Worm (Caenorhabditis elegans) whole organism, late embryonic: ENCODE results near the gene C32C4.3.

Experiments used
- ceh-24 ChIP-seq: sonication (generic microtip); optimal IDR thresholded peaks from 2 replicates; lab custom pipeline; 2016; ENCODE audit warnings: mild to moderate bottlenecking, missing genetic modification characterization, missing compliant biosample characterization
- ceh-48 ChIP-seq: sonication (generic microtip); optimal IDR thresholded peaks from 2 replicates; lab custom pipeline; 2016; ENCODE audit warnings: missing genetic modification characterization, inconsistent platforms, missing compliant biosample characterization
- che-1 ChIP-seq: sonication (generic microtip); optimal IDR thresholded peaks from 2 replicates; lab custom pipeline; 2016; ENCODE audit warnings: mild to moderate bottlenecking, missing genetic modification characterization, missing compliant biosample characterization
- fax-1 ChIP-seq: sonication (generic microtip); optimal IDR thresholded peaks from 2 replicates; lab custom pipeline; 2016; ENCODE audit warnings: missing genotype, missing genetic modification characterization, missing compliant biosample characterization
- gmeb-2 ChIP-seq: sonication (generic microtip); optimal IDR thresholded peaks from 2 replicates; lab custom pipeline; 2016; ENCODE audit warnings: missing genetic modification characterization, inconsistent platforms, missing compliant biosample characterization
- odd-2 ChIP-seq: sonication (generic microtip); optimal IDR thresholded peaks from 2 replicates; lab custom pipeline; 2017; ENCODE audit warnings: antibody characterized with exemption, mild to moderate bottlenecking, missing genetic modification characterization, missing compliant biosample characterization
- pag-3 ChIP-seq: sonication (generic microtip); optimal IDR thresholded peaks from 2 replicates; lab custom pipeline; 2016; ENCODE audit warnings: missing compliant biosample characterization, missing genetic modification characterization, borderline replicate concordance
- pha-4 ChIP-seq: fragments of 150-350 bp; optimal IDR thresholded peaks from 2 replicates; lab custom pipeline; 2018; ENCODE audit warnings: missing biosample characterization, missing genetic modification reagents, missing genetic modification characterization
- pqm-1 ChIP-seq: sonication (generic microtip); optimal IDR thresholded peaks from 2 replicates; lab custom pipeline; 2016; ENCODE audit warnings: missing genetic modification characterization, missing compliant biosample characterization
- sdc-2 ChIP-seq: sonication (generic microtip); optimal IDR thresholded peaks from 2 replicates; lab custom pipeline; 2016; ENCODE audit warnings: missing genotype, missing genetic modification characterization, missing compliant biosample characterization
- sox-4 ChIP-seq: sonication (generic microtip); optimal IDR thresholded peaks from 2 replicates; lab custom pipeline; 2017; ENCODE audit warnings: mild to moderate bottlenecking, missing genetic modification characterization, inconsistent platforms, missing compliant biosample characterization
- unc-3 ChIP-seq, 2 experiments: fragments of 200-800 bp in 1 of 2; sonication (Bioruptor generic) in 1 of 2; sonication (generic microtip) in 1 of 2; conservative IDR thresholded peaks in 1 of 2; optimal IDR thresholded peaks in 1 of 2; 2 replicates each; pipeline versions ENCODE4 v1.3.6 to Lab custom; 2016 to 2022; ENCODE audit warnings: missing compliant biosample characterization in 2 of 2, missing genetic modification characterization in 2 of 2, missing genetic modification reagents in 1 of 2

DNA sequence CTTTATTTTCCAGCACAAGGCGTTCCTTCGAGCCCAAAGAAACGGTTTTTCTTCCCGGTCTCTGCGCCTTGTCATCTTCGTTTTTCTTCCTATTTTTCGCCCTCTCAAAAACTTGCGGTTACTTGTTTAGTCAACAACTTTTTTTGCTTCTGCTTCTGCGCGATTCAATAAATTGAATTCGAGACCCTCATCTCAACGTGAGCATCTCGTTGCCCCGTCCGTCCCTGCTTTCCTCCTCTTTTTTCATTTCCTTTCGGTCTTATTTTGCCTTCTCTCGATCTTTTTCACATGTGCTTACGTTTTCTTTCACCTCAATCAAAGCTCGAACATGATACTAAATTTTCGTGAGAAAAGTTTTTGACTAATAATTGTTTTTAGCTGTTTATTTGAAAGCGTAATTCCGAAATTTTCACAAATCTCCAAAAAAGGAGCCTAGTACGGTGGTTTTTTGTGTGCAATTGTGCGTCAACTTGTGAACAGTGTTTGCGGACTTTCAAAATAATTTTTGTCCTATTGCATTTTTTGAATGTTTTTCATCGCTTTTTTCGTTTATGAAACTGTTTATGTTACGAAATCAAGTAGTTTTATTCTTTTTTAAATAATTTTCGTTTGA, 33.2 kb upstream of the C32C4.3 start:
- no peak for TF ChIP-seq unc-3 (GFP tag; conservative IDR thresholded peaks at IDR 0.05; lab: Robert Waterston, UW)
- TF ChIP-seq unc-3 (tag; optimal IDR thresholded peaks at IDR 0.05; lab: Kevin White, UChicago) = no peak
- TF ChIP-seq odd-2 (tag; lab: Kevin White, UChicago) = no peak
- TF ChIP-seq pqm-1 = no peak
- no peak for TF ChIP-seq che-1 (tag; lab: Kevin White, UChicago)
- TF ChIP-seq pha-4 = no peak
- TF ChIP-seq ceh-48 = no peak
- no peak for TF ChIP-seq pag-3
- no peak for TF ChIP-seq fax-1 (tag; lab: Kevin White, UChicago)
- TF ChIP-seq gmeb-2 (tag; lab: Kevin White, UChicago) = no peak
- TF ChIP-seq sdc-2 (tag; lab: Kevin White, UChicago) = no peak
- no peak for TF ChIP-seq sox-4 (tag; lab: Kevin White, UChicago)
- no peak for TF ChIP-seq ceh-24 (tag; lab: Kevin White, UChicago)
